Worm (Caenorhabditis elegans) whole organism, L3 larva: Measurements from ENCODE around the gene srh-32.

Source experiments
- ama-1 ChIP-seq: fragments of 150-350 bp; optimal IDR thresholded peaks from 2 replicates; lab custom pipeline; 2018
- elt-3 ChIP-seq, 3 experiments: fragments of 150-350 bp in 1 of 3; sonication (generic microtip) in 2 of 3; optimal IDR thresholded peaks; 2 replicates in 2 of 3; 4 replicates in 1 of 3; lab custom pipeline; 2014 to 2017; ENCODE audit warnings: missing biosample characterization in 3 of 3, missing genetic modification characterization in 3 of 3
- nhr-12 ChIP-seq: fragments of 150-350 bp; optimal IDR thresholded peaks from 2 replicates; lab custom pipeline; 2014; ENCODE audit warnings: missing biosample characterization, missing genetic modification characterization
- nhr-237 ChIP-seq: fragments of 150-350 bp; optimal IDR thresholded peaks from 2 replicates; lab custom pipeline; 2014; ENCODE audit warnings: missing biosample characterization, missing genetic modification characterization
- snpc-4 ChIP-seq: fragments of 150-350 bp; optimal IDR thresholded peaks from 2 replicates; lab custom pipeline; 2014; ENCODE audit warnings: missing biosample characterization, missing genetic modification characterization

ce11 chrV:17724704-17725103 is 23.7 kb downstream of the srh-32 start, which contains the start of gene fat-5:
- TF ChIP-seq nhr-12 (tag; lab: Kevin White, UChicago) (no peak), ama-1 (lab: Kevin White, UChicago) (no peak), nhr-237 (no peak), elt-3 (tag; optimal IDR thresholded peaks at IDR 0.05; lab: Kevin White, UChicago) (no peak), snpc-4 (tag; lab: Kevin White, UChicago) (no peak)
